Fruit fly (Drosophila melanogaster): ENCODE results near the gene SpdS.

SpdS gene

dm6 chr3R:9674968-9675573, 43.6 kb downstream of the SpdS start, which contains the start of gene Nepl12:
Gene Nepl12, plus strand, starts transcription at chr3R:9675523.
- TF ChIP-seq fkh (GFP tag; optimal IDR thresholded peaks at IDR 0.05) = no peak
- TF ChIP-seq CG11902 (GFP tag; optimal IDR thresholded peaks at IDR 0.05) = peak; percentile 19
- TF ChIP-seq achi (GFP tag; optimal IDR thresholded peaks at IDR 0.05) = peak; percentile 8
- no peak for TF ChIP-seq Sox14 (GFP tag; optimal IDR thresholded peaks at IDR 0.05)
- no peak for TF ChIP-seq fd85E (GFP tag; optimal IDR thresholded peaks at IDR 0.05)
- peak in 1 of 2 experiments; percentile 22 for TF ChIP-seq salr (GFP tag; optimal IDR thresholded peaks at IDR 0.05)
- peak; percentile 18 for TF ChIP-seq CG8319 (GFP tag; optimal IDR thresholded peaks at IDR 0.05)
- no peak for TF ChIP-seq Blimp-1 (GFP tag; optimal IDR thresholded peaks at IDR 0.05)
- TF ChIP-seq CG8632 (GFP tag; optimal IDR thresholded peaks at IDR 0.05) = peak; percentile 27
- TF ChIP-seq CG34406 (GFP tag; optimal IDR thresholded peaks at IDR 0.05) = peak; percentile 9
- TF ChIP-seq spab (GFP tag; optimal IDR thresholded peaks at IDR 0.05) = no peak
- peak; percentile 12 for TF ChIP-seq CG6792 (GFP tag; optimal IDR thresholded peaks at IDR 0.05)

DNA sequence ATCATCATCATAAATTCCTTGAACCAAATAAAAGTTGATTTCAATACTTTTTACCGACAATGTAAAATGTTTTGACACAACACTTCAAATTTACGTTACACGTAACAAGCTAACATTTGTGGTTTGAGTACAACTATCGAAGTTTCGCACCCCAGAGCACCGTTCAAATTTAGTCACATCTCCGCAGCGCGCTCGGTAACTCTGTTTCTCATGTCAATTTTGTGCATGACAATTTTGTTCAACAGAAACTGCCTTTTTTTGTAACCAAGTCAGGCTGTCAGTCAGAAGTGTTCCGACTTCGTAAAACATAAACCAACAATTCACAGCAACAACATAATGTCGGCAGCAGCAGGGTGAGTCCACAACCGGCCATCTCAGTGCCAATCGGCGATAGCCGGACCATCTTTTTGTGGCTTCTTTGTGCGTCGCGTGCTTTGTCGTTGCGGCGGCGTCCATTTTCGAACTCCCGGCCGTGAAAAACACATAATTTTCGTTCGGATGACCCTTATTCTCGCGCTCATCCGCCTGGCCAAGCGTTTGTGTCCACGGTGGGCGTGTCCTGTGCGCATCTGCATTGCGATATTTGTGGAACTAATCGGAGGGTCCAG, 46.4 kb downstream of the SpdS start, which contains the start of gene p23:
Gene p23 (plus strand): TSS at position 194 of the 608 bp plus-strand sequence.
- TF ChIP-seq Ets21C (GFP tag; optimal IDR thresholded peaks at IDR 0.05) = no peak
- no peak for TF ChIP-seq Gug (GFP tag; IDR thresholded peaks at IDR 0.05)
- TF ChIP-seq cyc (GFP tag; optimal IDR thresholded peaks at IDR 0.05) = no peak
- no peak for TF ChIP-seq CG15336 (GFP tag; IDR thresholded peaks at IDR 0.05)
- no peak for TF ChIP-seq CG7368 (GFP tag; optimal IDR thresholded peaks at IDR 0.05)
- no peak for TF ChIP-seq topi (GFP tag; optimal IDR thresholded peaks at IDR 0.05)
- TF ChIP-seq CG11902 (GFP tag; optimal IDR thresholded peaks at IDR 0.05) = no peak
- 0 out of 3 replicates have a peak, but pooled peaks have one; percentile 9 for TF ChIP-seq eg (GFP tag; IDR thresholded peaks at IDR 0.05)
- TF ChIP-seq CG32006 (GFP tag; optimal IDR thresholded peaks at IDR 0.05) = no peak
- TF ChIP-seq vri (GFP tag; optimal IDR thresholded peaks at IDR 0.05) = no peak
- TF ChIP-seq CG4318 (GFP tag; optimal IDR thresholded peaks at IDR 0.05) = no peak
- TF ChIP-seq acj6 (GFP tag; optimal IDR thresholded peaks at IDR 0.05) = no peak
- no peak for TF ChIP-seq fd85E (GFP tag; optimal IDR thresholded peaks at IDR 0.05)
- no peak for TF ChIP-seq Ets96B (tag; optimal IDR thresholded peaks at IDR 0.05)
- no peak for TF ChIP-seq esn (GFP tag; optimal IDR thresholded peaks at IDR 0.05)
- TF ChIP-seq CG9139 (GFP tag; optimal IDR thresholded peaks at IDR 0.05) = peak; percentile 9
- no peak for TF ChIP-seq Eip78C (GFP tag)
- TF ChIP-seq fkh (GFP tag; optimal IDR thresholded peaks at IDR 0.05) = peak; percentile 11
- no peak for TF ChIP-seq CG10669 (GFP tag; optimal IDR thresholded peaks at IDR 0.05)
- TF ChIP-seq salr (GFP tag; optimal IDR thresholded peaks at IDR 0.05) = no peak
- TF ChIP-seq Eip75B (GFP tag; optimal IDR thresholded peaks at IDR 0.05) = no peak
- TF ChIP-seq OdsH (GFP tag; optimal IDR thresholded peaks at IDR 0.05) = no peak
- peak; percentile 66 for TF ChIP-seq Sox14 (GFP tag; optimal IDR thresholded peaks at IDR 0.05)
- TF ChIP-seq CG6276 (GFP tag; optimal IDR thresholded peaks at IDR 0.05) = no peak
- no peak for TF ChIP-seq CG16779 (tag; optimal IDR thresholded peaks at IDR 0.05)
- peak; percentile 34 for TF ChIP-seq dsx (GFP tag; optimal IDR thresholded peaks at IDR 0.05; ENCODE audit: poor library complexity, severe bottlenecking)
- no peak for TF ChIP-seq CG3032 (tag; optimal IDR thresholded peaks at IDR 0.05)
- TF ChIP-seq CG3919 (GFP tag; optimal IDR thresholded peaks at IDR 0.05) = no peak
- peak in 1 of 2 experiments; percentile 43 for TF ChIP-seq ss (GFP tag; optimal IDR thresholded peaks at IDR 0.05)
- TF ChIP-seq achi (GFP tag; optimal IDR thresholded peaks at IDR 0.05) = peak; percentile 81

- peak; percentile 92 for TF ChIP-seq fkh (GFP tag; optimal IDR thresholded peaks at IDR 0.05)
- no peak for TF ChIP-seq Blimp-1 (GFP tag; optimal IDR thresholded peaks at IDR 0.05)
- TF ChIP-seq achi (GFP tag; optimal IDR thresholded peaks at IDR 0.05) = peak; percentile 36
- TF ChIP-seq Hr39 (GFP tag; optimal IDR thresholded peaks at IDR 0.05) = no peak
- TF ChIP-seq dsx (GFP tag; optimal IDR thresholded peaks at IDR 0.05; ENCODE audit: poor library complexity, severe bottlenecking) = peak; percentile 58
- no peak for TF ChIP-seq Gug (GFP tag; IDR thresholded peaks at IDR 0.05)
- TF ChIP-seq Eip78C (GFP tag) = peak; percentile 29
- no peak for TF ChIP-seq salr (GFP tag; optimal IDR thresholded peaks at IDR 0.05)
- TF ChIP-seq esn (GFP tag; optimal IDR thresholded peaks at IDR 0.05) = peak; percentile 5
Measured at dm6 chr3R:9679746-9680145, 48.3 kb downstream of the SpdS start, which contains the start of gene nmdyn-D7. Gene nmdyn-D7, plus strand, starts transcription at chr3R:9679939.

Measured in whole organism, prepupa.